Fruit fly (Drosophila melanogaster): ENCODE measurements around the gene CG45078.

The CG45078 gene

DNA sequence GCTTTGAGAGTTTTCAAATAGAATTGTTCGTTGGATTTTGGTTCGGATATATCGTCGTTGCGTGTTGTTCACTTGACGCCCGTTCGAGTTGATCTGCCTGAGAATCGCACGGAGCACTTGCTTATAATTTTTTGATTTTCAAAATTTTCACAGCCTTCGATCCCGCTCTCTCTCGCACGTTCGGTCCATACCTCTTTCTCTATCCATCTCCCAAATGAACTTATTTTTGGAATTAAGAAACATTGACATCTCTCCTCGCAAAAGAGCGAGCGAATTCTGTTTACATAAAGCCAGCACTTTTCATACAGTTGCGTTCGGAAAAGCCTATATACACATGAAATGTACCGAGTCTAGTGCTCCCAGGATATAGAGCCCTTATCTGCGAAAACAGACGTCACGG, at the start of gene CG45078, which contains the start of the genes CG45076 and fau:
TSS of gene CG45078 (minus strand) at position 101 of the 400 bp plus-strand sequence.
TSS of gene CG45076 (minus strand) at position 101 of the 400 bp plus-strand sequence.
TSS of gene fau (minus strand) at position 101 of the 400 bp plus-strand sequence.
- TF ChIP-seq psq (optimal IDR thresholded peaks at IDR 0.05) (no peak), Myc (optimal IDR thresholded peaks at IDR 0.05) (no peak), h (optimal IDR thresholded peaks at IDR 0.05) (no peak), ttk (optimal IDR thresholded peaks at IDR 0.05) (no peak), Sin3A (optimal IDR thresholded peaks at IDR 0.05) (no peak), insv (optimal IDR thresholded peaks at IDR 0.05) (no peak)

dm6 chr3R:10815032-10815431, 37.9 kb upstream of the CG45078 start, which contains the start of the genes CG14693 and TTLL15:
Gene CG14693, minus strand, starts transcription at chr3R:10815047.
Gene TTLL15, plus strand, starts transcription at chr3R:10815288.
- TF ChIP-seq ttk (optimal IDR thresholded peaks at IDR 0.05) (no peak), Myc (optimal IDR thresholded peaks at IDR 0.05) (no peak), Sin3A (optimal IDR thresholded peaks at IDR 0.05) (no peak), insv (optimal IDR thresholded peaks at IDR 0.05) (no peak), h (optimal IDR thresholded peaks at IDR 0.05) (no peak), psq (optimal IDR thresholded peaks at IDR 0.05) (no peak)

dm6 chr3R:10803855-10804254, 26.7 kb upstream of the CG45078 start, which contains the start of gene CG14692:
Gene CG14692, minus strand, starts transcription at chr3R:10803955.
- TF ChIP-seq ttk (optimal IDR thresholded peaks at IDR 0.05) (no peak), insv (optimal IDR thresholded peaks at IDR 0.05) (no peak), psq (optimal IDR thresholded peaks at IDR 0.05) (no peak), Sin3A (optimal IDR thresholded peaks at IDR 0.05) (no peak), Myc (optimal IDR thresholded peaks at IDR 0.05) (no peak), h (optimal IDR thresholded peaks at IDR 0.05) (no peak)

DNA sequence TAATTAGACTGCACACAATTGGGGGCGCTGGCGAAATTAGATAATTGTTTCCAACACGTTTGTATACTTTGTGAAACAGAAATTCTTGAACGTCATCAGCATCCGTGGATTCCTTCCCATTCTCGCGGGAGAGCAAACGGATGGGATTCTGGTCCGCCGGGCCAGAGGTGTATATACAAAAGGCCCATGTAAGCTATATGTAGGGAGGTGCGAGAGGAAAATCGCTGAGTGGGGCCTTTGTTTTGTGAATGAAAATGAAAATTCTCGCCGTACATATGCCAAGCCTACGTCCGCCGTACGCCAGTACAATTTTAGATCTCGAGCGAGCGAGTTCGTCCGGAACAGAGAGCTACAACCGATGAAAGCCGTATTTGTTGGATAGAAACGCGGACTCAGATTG, 15.4 kb upstream of the CG45078 start, which contains the start of gene CG14687:
TSS of gene CG14687 (plus strand) at position 301 of the 400 bp plus-strand sequence.
- no peak for TF ChIP-seq insv (optimal IDR thresholded peaks at IDR 0.05)
- no peak for TF ChIP-seq h (optimal IDR thresholded peaks at IDR 0.05)
- TF ChIP-seq Myc (optimal IDR thresholded peaks at IDR 0.05), result no peak
- no peak for TF ChIP-seq Sin3A (optimal IDR thresholded peaks at IDR 0.05)
- TF ChIP-seq ttk (optimal IDR thresholded peaks at IDR 0.05), result no peak
- TF ChIP-seq psq (optimal IDR thresholded peaks at IDR 0.05), result no peak

DNA sequence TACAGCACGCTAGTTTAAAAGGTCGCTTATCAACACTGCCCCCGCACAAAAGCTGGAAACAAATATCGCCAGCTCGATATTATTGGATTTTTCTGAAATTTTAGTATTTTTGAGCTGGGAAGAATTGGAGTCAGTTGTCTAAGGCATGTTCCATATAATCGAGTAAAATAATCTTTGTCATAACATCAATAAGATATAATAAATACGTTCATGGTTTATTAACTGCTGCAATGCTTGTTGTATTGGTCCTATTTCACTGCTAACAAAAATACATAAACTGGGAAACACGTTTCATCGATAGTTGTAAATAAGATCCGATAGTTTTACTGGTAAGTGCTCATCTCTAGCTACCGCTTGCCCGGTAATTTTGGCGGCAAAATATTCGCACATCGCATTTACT, 11.0 kb upstream of the CG45078 start, which contains the start of the genes Art1 and Mcm5:
TSS of gene Art1 (minus strand) at position 41 of the 400 bp plus-strand sequence.
TSS of gene Mcm5 (plus strand) at position 339 of the 400 bp plus-strand sequence.
- TF ChIP-seq Sin3A (optimal IDR thresholded peaks at IDR 0.05) (no peak), insv (optimal IDR thresholded peaks at IDR 0.05) (no peak), h (optimal IDR thresholded peaks at IDR 0.05) (no peak), Myc (optimal IDR thresholded peaks at IDR 0.05) (no peak)

dm6 chr3R:10784058-10784499, 6.9 kb upstream of the CG45078 start, which contains the start of the genes mRpL37 and Rbp1:
Gene mRpL37, minus strand, starts transcription at chr3R:10784092.
Gene Rbp1, plus strand, starts transcription at chr3R:10784383.
- TF ChIP-seq h (optimal IDR thresholded peaks at IDR 0.05), result no peak
- no peak for TF ChIP-seq Myc (optimal IDR thresholded peaks at IDR 0.05)
- TF ChIP-seq Sin3A (optimal IDR thresholded peaks at IDR 0.05), result no peak
- no peak for TF ChIP-seq ttk (optimal IDR thresholded peaks at IDR 0.05)
- no peak for TF ChIP-seq insv (optimal IDR thresholded peaks at IDR 0.05)
- no peak for TF ChIP-seq psq (optimal IDR thresholded peaks at IDR 0.05)

dm6 chr3R:10782167-10782566, 5.0 kb upstream of the CG45078 start, which contains the start of gene CG42633:
Gene CG42633, minus strand, starts transcription at chr3R:10782267.
- TF ChIP-seq Myc (optimal IDR thresholded peaks at IDR 0.05) (no peak), insv (optimal IDR thresholded peaks at IDR 0.05) (no peak), h (optimal IDR thresholded peaks at IDR 0.05) (no peak), psq (optimal IDR thresholded peaks at IDR 0.05) (no peak), ttk (optimal IDR thresholded peaks at IDR 0.05) (no peak), Sin3A (optimal IDR thresholded peaks at IDR 0.05) (no peak)

DNA sequence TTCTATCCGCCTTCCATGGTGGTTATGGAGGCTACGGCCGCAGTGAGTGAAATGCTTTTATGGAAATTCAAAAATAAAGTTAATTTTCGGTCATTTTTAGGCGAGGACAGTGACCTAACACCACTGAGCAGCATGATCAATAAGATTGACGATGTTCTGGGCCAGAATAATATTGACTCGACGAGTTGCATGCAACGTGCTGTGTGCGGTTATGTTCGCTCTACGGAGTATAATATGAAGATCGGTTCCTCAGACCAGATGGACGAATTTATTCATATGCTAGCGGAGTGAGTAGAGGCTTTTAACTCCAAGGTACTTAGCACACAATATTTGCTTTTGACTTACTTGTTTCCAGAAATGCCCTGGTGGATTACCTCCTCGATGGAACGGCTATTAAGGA, 3.0 kb upstream of the CG45078 start:
- TF ChIP-seq Myc (optimal IDR thresholded peaks at IDR 0.05), result no peak
- no peak for TF ChIP-seq ttk (optimal IDR thresholded peaks at IDR 0.05)
- TF ChIP-seq psq (optimal IDR thresholded peaks at IDR 0.05), result no peak
- TF ChIP-seq Sin3A (optimal IDR thresholded peaks at IDR 0.05), result no peak
- no peak for TF ChIP-seq h (optimal IDR thresholded peaks at IDR 0.05)
- no peak for TF ChIP-seq insv (optimal IDR thresholded peaks at IDR 0.05)

DNA sequence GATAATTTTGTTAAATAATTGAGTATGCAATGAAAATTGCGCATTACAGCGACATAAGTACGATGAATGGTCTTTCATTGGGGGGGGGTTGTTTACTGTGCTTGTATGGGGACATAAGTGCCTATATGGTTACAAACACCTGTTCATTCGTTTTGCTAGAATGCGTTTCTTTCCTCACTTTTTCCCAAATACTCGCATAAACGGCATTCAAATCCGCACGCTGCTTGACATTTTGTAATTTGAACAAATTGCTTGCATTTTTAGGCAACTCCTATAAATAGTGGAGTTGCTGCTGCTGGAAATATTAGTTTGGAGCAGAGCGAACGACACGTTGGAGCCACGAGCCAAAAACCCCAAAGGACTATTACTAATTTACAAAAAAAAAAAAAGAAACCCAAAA, 2.1 kb upstream of the CG45078 start, which contains the start of gene Desi:
TSS of gene Desi (plus strand) at position 301 of the 400 bp plus-strand sequence.
- TF ChIP-seq Sin3A (optimal IDR thresholded peaks at IDR 0.05) (no peak), ttk (optimal IDR thresholded peaks at IDR 0.05) (no peak), h (optimal IDR thresholded peaks at IDR 0.05) (no peak), psq (optimal IDR thresholded peaks at IDR 0.05) (no peak), Myc (optimal IDR thresholded peaks at IDR 0.05) (no peak), insv (optimal IDR thresholded peaks at IDR 0.05) (no peak)

DNA sequence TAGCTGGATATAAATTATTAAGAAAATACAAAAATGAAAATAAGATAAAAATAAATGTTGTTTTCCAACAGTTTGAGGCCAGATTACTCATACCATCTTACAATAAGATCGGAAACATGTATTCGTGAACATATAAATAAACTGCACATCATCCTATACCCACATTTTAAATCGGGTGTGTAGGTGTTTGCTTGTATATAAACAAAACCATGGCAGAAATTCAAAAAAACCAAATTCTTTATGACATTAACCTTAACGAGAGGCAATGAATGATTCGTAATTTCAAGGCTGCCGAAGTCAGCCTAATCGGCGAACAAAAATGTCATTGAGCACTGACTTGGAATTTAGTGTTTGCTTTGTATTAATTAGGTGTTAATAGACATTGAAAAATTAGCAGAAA, 977 bp upstream of the CG45078 start:
- TF ChIP-seq insv (optimal IDR thresholded peaks at IDR 0.05), result no peak
- no peak for TF ChIP-seq ttk (optimal IDR thresholded peaks at IDR 0.05)
- no peak for TF ChIP-seq psq (optimal IDR thresholded peaks at IDR 0.05)
- TF ChIP-seq h (optimal IDR thresholded peaks at IDR 0.05), result no peak
- no peak for TF ChIP-seq Sin3A (optimal IDR thresholded peaks at IDR 0.05)
- no peak for TF ChIP-seq Myc (optimal IDR thresholded peaks at IDR 0.05)

DNA sequence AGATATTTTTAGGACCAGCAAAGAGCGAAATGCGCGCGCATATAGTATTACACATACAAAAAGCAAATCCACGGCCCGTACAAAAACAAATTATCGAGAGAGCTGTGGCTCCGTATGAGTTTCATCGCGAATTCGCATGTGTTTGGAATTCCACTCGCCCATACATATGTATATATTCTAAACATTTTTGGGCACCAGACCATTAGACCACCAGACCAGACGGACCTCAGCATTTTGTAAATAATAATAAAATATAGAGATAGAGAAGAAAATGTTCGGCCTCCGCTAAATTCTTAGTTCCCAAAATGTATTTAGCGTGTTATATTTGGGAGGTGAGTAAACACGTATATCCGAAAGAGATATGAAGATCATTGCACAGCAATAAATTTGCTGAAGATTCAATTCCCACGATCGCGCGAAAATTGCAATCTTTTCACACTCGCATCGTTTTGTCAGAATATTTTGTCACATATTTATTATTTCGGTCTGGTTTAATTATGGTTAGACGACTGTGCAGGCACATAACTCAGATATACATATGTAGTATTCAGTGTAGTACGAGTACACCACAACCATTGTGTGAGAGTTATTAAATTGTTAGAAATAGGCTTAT, 1.0 kb downstream of the CG45078 start:
- TF ChIP-seq Myc (optimal IDR thresholded peaks at IDR 0.05), result no peak
- TF ChIP-seq h (optimal IDR thresholded peaks at IDR 0.05), result no peak
- no peak for TF ChIP-seq Sin3A (optimal IDR thresholded peaks at IDR 0.05)
- TF ChIP-seq psq (optimal IDR thresholded peaks at IDR 0.05), result no peak
- TF ChIP-seq ttk (optimal IDR thresholded peaks at IDR 0.05), result no peak
- TF ChIP-seq insv (optimal IDR thresholded peaks at IDR 0.05), result no peak

DNA sequence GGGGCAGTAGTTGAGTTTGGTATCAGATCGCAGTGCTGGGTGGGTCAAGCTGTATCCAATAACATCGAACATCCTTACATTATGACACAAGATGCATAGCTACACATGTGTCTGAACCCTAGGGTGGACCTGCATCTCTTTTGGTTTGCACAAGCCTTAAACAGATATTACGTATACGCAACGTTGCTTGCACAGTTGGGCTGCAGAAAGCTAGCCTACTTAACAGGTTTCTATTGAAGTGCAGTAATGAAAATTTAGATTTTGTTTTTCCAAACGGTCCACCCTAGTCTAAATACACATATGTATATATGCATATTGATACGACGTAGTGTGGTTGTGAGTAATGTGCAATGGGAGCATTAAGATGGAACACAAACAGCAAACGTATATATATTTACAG, 1.9 kb downstream of the CG45078 start:
- no peak for TF ChIP-seq Myc (optimal IDR thresholded peaks at IDR 0.05)
- TF ChIP-seq psq (optimal IDR thresholded peaks at IDR 0.05), result no peak
- no peak for TF ChIP-seq Sin3A (optimal IDR thresholded peaks at IDR 0.05)
- TF ChIP-seq h (optimal IDR thresholded peaks at IDR 0.05), result no peak
- no peak for TF ChIP-seq insv (optimal IDR thresholded peaks at IDR 0.05)
- TF ChIP-seq ttk (optimal IDR thresholded peaks at IDR 0.05), result no peak
